Worm (Caenorhabditis elegans): ENCODE data around the gene mpc-1.

The mpc-1 gene

DNA sequence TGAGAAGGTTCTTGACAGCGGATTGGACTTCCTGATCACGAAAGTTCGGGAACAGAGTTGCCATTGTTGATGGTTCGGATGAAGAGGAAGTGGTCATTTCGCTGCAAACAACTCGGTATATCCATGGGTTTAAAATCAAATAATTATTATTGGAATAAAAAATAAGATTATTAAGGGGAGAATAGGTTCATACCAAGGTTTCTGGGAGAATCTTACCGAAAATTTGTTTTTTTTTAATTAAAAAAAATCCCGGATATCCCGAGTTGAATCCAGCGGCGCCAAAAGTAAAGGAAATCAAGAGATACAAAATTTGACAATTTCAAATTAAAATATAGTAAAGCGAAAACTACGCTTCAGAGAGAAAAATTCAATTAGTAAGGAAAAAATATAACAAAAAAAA is 4.7 kb downstream of the mpc-1 start, which contains the start of the genes R07E5.19 and pdcd-2:
Gene R07E5.19, minus strand, starts transcription at position 101 of the 400 bp plus-strand sequence.
Gene pdcd-2, minus strand, starts transcription at position 102 of the 400 bp plus-strand sequence.
- TF ChIP-seq M03D4.4 (tag; optimal IDR thresholded peaks at IDR 0.05): no peak
- TF ChIP-seq nhr-76 (tag; optimal IDR thresholded peaks at IDR 0.05): no peak
- TF ChIP-seq lin-13 (tag; optimal IDR thresholded peaks at IDR 0.05): no peak
- no peak for TF ChIP-seq unc-62 (GFP tag; optimal IDR thresholded peaks at IDR 0.05)
- no peak for TF ChIP-seq ham-2 (GFP tag; optimal IDR thresholded peaks at IDR 0.05)
- no peak for TF ChIP-seq ztf-11 (tag; optimal IDR thresholded peaks at IDR 0.05)
- TF ChIP-seq unc-120 (tag; optimal IDR thresholded peaks at IDR 0.05; ENCODE audit: poor library complexity, severe bottlenecking): no peak
- no peak for TF ChIP-seq lin-32 (GFP tag; optimal IDR thresholded peaks at IDR 0.05)
- no peak for TF ChIP-seq sem-2 (GFP tag; optimal IDR thresholded peaks at IDR 0.05)

DNA sequence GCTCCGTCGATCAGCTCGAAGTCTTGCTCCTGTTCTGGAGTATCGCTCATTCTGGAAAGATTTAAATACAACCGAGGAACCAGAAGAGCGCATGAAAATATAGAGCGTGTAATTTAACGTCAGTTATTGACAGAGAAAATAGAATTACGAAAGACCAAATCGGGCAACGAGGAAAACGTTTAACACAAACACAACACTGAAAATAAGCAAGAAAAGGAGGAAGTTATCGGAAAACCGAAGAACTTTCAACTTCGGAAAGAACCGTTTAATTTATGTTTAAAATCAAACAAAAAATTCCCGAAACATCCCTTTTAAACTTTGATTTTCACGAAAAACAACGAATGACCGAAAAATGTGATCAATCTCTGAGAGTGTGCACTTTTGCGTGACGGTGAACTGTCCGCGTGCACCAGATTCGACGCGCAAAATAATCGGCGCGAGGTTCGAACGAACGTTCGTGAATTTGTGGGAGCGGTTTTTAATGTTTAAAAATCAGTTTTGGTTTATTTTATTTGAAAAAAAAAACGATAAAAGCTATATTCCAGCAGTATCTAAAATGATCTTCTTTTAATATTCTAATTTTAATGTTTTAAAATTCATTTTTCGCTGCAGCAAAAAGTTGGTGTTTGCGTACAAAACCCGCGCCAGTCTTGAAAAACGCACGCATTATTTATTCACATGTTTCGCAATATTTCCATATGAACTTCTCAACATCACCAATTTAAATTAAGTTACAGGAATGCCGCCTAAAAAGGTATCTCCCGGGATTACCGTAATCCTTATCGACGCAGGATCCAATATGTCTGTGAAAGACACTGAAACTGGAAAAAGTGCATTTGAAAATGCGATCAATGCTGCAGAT is 6.1 kb downstream of the mpc-1 start, which contains the start of the genes R07E5.7 and cku-80:
Gene R07E5.7, minus strand, starts transcription at position 51 of the 862 bp plus-strand sequence.
Gene cku-80, plus strand, starts transcription at position 732 of the 862 bp plus-strand sequence.
- no peak for TF ChIP-seq zip-8 (tag; optimal IDR thresholded peaks at IDR 0.05)
- no peak for TF ChIP-seq sem-2 (GFP tag; optimal IDR thresholded peaks at IDR 0.05)
- TF ChIP-seq ces-1 (GFP tag; optimal IDR thresholded peaks at IDR 0.05): peak; percentile 30
- no peak for TF ChIP-seq bed-3 (GFP tag; optimal IDR thresholded peaks at IDR 0.05)
- peak; percentile 48 for TF ChIP-seq ceh-83 (GFP tag; optimal IDR thresholded peaks at IDR 0.05)
- no peak for TF ChIP-seq ham-2 (GFP tag; optimal IDR thresholded peaks at IDR 0.05)
- TF ChIP-seq mab-5 (tag; optimal IDR thresholded peaks at IDR 0.05): no peak
- peak; percentile 52 for TF ChIP-seq mep-1 (tag; optimal IDR thresholded peaks at IDR 0.05)
- TF ChIP-seq elt-1 (tag; optimal IDR thresholded peaks at IDR 0.05; ENCODE audit: borderline replicate concordance, insufficient read depth): no peak
- TF ChIP-seq hlh-1 (tag; optimal IDR thresholded peaks at IDR 0.05): no peak
- TF ChIP-seq lsy-2 (tag; optimal IDR thresholded peaks at IDR 0.05): peak; percentile 71
- TF ChIP-seq ceh-43 (GFP tag; optimal IDR thresholded peaks at IDR 0.05): no peak
- TF ChIP-seq nhr-28 (tag; optimal IDR thresholded peaks at IDR 0.05): no peak
- TF ChIP-seq ceh-39 (tag; optimal IDR thresholded peaks at IDR 0.05): no peak
- TF ChIP-seq lin-32 (GFP tag; optimal IDR thresholded peaks at IDR 0.05): no peak
- no peak for TF ChIP-seq mls-2 (tag; optimal IDR thresholded peaks at IDR 0.05)
- no peak for TF ChIP-seq unc-120 (tag; optimal IDR thresholded peaks at IDR 0.05; ENCODE audit: poor library complexity, severe bottlenecking)
- TF ChIP-seq flh-1 (GFP tag; optimal IDR thresholded peaks at IDR 0.05): no peak
- TF ChIP-seq nhr-12 (tag; optimal IDR thresholded peaks at IDR 0.05): no peak
- no peak for TF ChIP-seq unc-39 (tag; optimal IDR thresholded peaks at IDR 0.05)
- TF ChIP-seq drap-1 (GFP tag; optimal IDR thresholded peaks at IDR 0.05): no peak
- no peak for TF ChIP-seq nhr-2 (tag; optimal IDR thresholded peaks at IDR 0.05)
- no peak for TF ChIP-seq lin-13 (tag; optimal IDR thresholded peaks at IDR 0.05)
- no peak for TF ChIP-seq unc-62 (GFP tag; optimal IDR thresholded peaks at IDR 0.05)
- TF ChIP-seq cnd-1 (tag; optimal IDR thresholded peaks at IDR 0.05): no peak
- TF ChIP-seq sptf-1 (tag; optimal IDR thresholded peaks at IDR 0.05): no peak
- TF ChIP-seq elt-3 (tag; optimal IDR thresholded peaks at IDR 0.05): no peak
- peak; percentile 6 for TF ChIP-seq M03D4.4 (tag; optimal IDR thresholded peaks at IDR 0.05)
- no peak for TF ChIP-seq tbx-8 (GFP tag; optimal IDR thresholded peaks at IDR 0.05)
- TF ChIP-seq nhr-237 (tag; optimal IDR thresholded peaks at IDR 0.05): peak; percentile 40

DNA sequence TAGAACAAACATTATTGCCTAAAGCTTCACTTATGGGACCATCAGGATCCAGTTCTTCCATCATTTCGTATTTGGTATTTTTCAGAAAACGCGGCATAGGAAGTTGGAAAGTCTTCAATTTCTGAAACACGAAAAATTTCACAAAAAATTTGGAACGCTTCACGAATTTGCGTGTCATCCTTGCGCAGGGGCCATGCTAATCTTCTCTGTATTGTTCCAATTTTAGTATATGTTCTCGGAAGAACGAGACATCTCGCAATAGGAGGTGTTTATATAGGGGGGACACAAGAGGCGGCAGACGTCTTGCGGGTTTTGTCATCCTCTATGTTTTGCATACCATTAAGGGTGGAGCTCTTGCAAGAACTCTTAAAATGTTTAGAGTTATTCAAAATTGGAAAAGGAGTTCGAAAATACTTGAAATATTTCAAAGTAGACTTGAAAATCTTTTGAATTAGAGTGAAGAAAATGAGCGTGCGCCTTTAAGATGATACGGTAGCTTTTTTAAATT is 13.5 kb downstream of the mpc-1 start:
- TF ChIP-seq lin-32 (GFP tag; optimal IDR thresholded peaks at IDR 0.05) (peak; percentile 62), ceh-43 (GFP tag; optimal IDR thresholded peaks at IDR 0.05) (peak; percentile 70), drap-1 (GFP tag; optimal IDR thresholded peaks at IDR 0.05) (peak; percentile 73), bed-3 (GFP tag; optimal IDR thresholded peaks at IDR 0.05) (peak; percentile 52), unc-120 (tag; optimal IDR thresholded peaks at IDR 0.05; ENCODE audit: poor library complexity, severe bottlenecking) (peak; percentile 60), M03D4.4 (tag; optimal IDR thresholded peaks at IDR 0.05) (peak; percentile 62), tbx-8 (GFP tag; optimal IDR thresholded peaks at IDR 0.05) (peak; percentile 42), ceh-83 (GFP tag; optimal IDR thresholded peaks at IDR 0.05) (peak; percentile 84), cnd-1 (tag; optimal IDR thresholded peaks at IDR 0.05) (peak; percentile 75), mls-2 (tag; optimal IDR thresholded peaks at IDR 0.05) (peak; percentile 79), sptf-1 (tag; optimal IDR thresholded peaks at IDR 0.05) (peak; percentile 82), sem-2 (GFP tag; optimal IDR thresholded peaks at IDR 0.05) (peak; percentile 59), flh-1 (GFP tag; optimal IDR thresholded peaks at IDR 0.05) (peak; percentile 28)
